Fruit fly (Drosophila melanogaster) whole organism, embryonic: ENCODE data around the gene Tsp29Fa.

Experiments used
- Atf3 ChIP-seq: fragments of 200-800 bp; sonication (Bioruptor generic); optimal IDR thresholded peaks from 3 replicates; lab custom pipeline; 2016; ENCODE audit warnings: missing biosample characterization, missing genetic modification characterization
- CG10267 ChIP-seq: fragments of 200-800 bp; sonication (Bioruptor generic); optimal IDR thresholded peaks from 2 replicates; lab custom pipeline; 2018; ENCODE audit warnings: missing biosample characterization, mild to moderate bottlenecking, missing genetic modification characterization, moderate library complexity
- CG11085 ChIP-seq: fragments of 200-800 bp; sonication (Bioruptor generic); IDR thresholded peaks from 2 replicates; pipeline ENCODE4 v1.3.6; 2022; ENCODE audit warnings: missing biosample characterization, missing genetic modification characterization
- CG11504 ChIP-seq: fragments of 200-800 bp; sonication (Bioruptor generic); optimal IDR thresholded peaks from 3 replicates; lab custom pipeline; 2019; ENCODE audit warnings: missing biosample characterization, mild to moderate bottlenecking, missing genetic modification characterization, moderate library complexity
- CG13424 ChIP-seq: fragments of 200-800 bp; sonication (Bioruptor generic); optimal IDR thresholded peaks from 2 replicates; lab custom pipeline; 2019; ENCODE audit warnings: missing biosample characterization, mild to moderate bottlenecking, missing genetic modification characterization, moderate library complexity
- CG14710 ChIP-seq: fragments of 200-800 bp; sonication (Bioruptor generic); optimal IDR thresholded peaks from 3 replicates; lab custom pipeline; 2019; ENCODE audit warnings: missing biosample characterization, mild to moderate bottlenecking, missing genetic modification characterization, moderate library complexity
- CG15514 ChIP-seq: fragments of 200-800 bp; sonication (Bioruptor generic); optimal IDR thresholded peaks from 3 replicates; lab custom pipeline; 2017; ENCODE audit warnings: missing biosample characterization, missing genetic modification characterization, mild to moderate bottlenecking, moderate library complexity, missing genetic modification reagents
- CG15601 ChIP-seq: fragments of 200-800 bp; sonication (Bioruptor generic); optimal IDR thresholded peaks from 3 replicates; lab custom pipeline; 2019; ENCODE audit warnings: missing biosample characterization, mild to moderate bottlenecking, missing genetic modification characterization, moderate library complexity
- CG17359 ChIP-seq: fragments of 200-800 bp; sonication (Bioruptor generic); optimal IDR thresholded peaks from 3 replicates; lab custom pipeline; 2018; ENCODE audit warnings: missing biosample characterization, mild to moderate bottlenecking, missing genetic modification characterization, moderate library complexity
- CG3065 ChIP-seq: fragments of 200-800 bp; sonication (Bioruptor generic); optimal IDR thresholded peaks from 2 replicates; lab custom pipeline; 2016; ENCODE audit warnings: missing biosample characterization, missing genetic modification characterization
- CG31224 ChIP-seq: fragments of 200-800 bp; sonication (Bioruptor generic); IDR thresholded peaks from 2 replicates; pipeline ENCODE4 v1.3.6; 2022; ENCODE audit warnings: missing biosample characterization, missing genetic modification characterization
- CG31388 ChIP-seq: fragments of 200-800 bp; sonication (Bioruptor generic); optimal IDR thresholded peaks from 2 replicates; lab custom pipeline; 2016; ENCODE audit warnings: missing biosample characterization, missing genetic modification characterization
- CG4617 ChIP-seq: fragments of 200-800 bp; sonication (Bioruptor generic); optimal IDR thresholded peaks from 3 replicates; lab custom pipeline; 2016; ENCODE audit warnings: missing biosample characterization, missing genetic modification characterization, borderline replicate concordance
- CG6175 ChIP-seq: fragments of 200-800 bp; sonication (Bioruptor generic); IDR thresholded peaks from 3 replicates; pipeline ENCODE4 v1.3.6; 2022; ENCODE audit warnings: missing biosample characterization, missing genetic modification characterization
- CG6683 ChIP-seq: fragments of 200-800 bp; sonication (Bioruptor generic); optimal IDR thresholded peaks from 2 replicates; lab custom pipeline; 2017; ENCODE audit warnings: missing biosample characterization, mild to moderate bottlenecking, missing genetic modification characterization, missing genetic modification reagents
- CG7271 ChIP-seq: fragments of 200-800 bp; sonication (Bioruptor generic); optimal IDR thresholded peaks from 2 replicates; lab custom pipeline; 2018; ENCODE audit warnings: missing biosample characterization, mild to moderate bottlenecking, missing genetic modification characterization, moderate library complexity
- CG7357 ChIP-seq: fragments of 200-800 bp; sonication (Bioruptor generic); IDR thresholded peaks from 3 replicates; pipeline ENCODE4 v1.3.6; 2022; ENCODE audit warnings: missing biosample characterization, missing genetic modification characterization
- CG7987 ChIP-seq: fragments of 200-800 bp; sonication (Bioruptor generic); optimal IDR thresholded peaks from 2 replicates; lab custom pipeline; 2018; ENCODE audit warnings: missing biosample characterization, mild to moderate bottlenecking, missing genetic modification characterization, moderate library complexity
- CG8290 ChIP-seq, 3 experiments: fragments of 200-800 bp; sonication (Bioruptor generic); optimal IDR thresholded peaks; 2 replicates each; lab custom pipeline; 2016 to 2019; ENCODE audit warnings: missing biosample characterization in 3 of 3, missing genetic modification characterization in 3 of 3, mild to moderate bottlenecking in 2 of 3, moderate library complexity in 1 of 3
- CG8765 ChIP-seq: fragments of 200-800 bp; sonication (Bioruptor generic); IDR thresholded peaks from 2 replicates; pipeline ENCODE4 v1.3.6; 2022; ENCODE audit warnings: missing biosample characterization, missing genetic modification characterization
- CG8924 ChIP-seq: fragments of 200-800 bp; optimal IDR thresholded peaks from 3 replicates; lab custom pipeline; 2019; ENCODE audit warnings: missing biosample characterization, mild to moderate bottlenecking, missing genetic modification characterization, moderate library complexity
- CG9727 ChIP-seq: fragments of 200-800 bp; sonication (Bioruptor generic); optimal IDR thresholded peaks from 3 replicates; lab custom pipeline; 2017; ENCODE audit warnings: missing biosample characterization, mild to moderate bottlenecking, missing genetic modification characterization
- Dip3 ChIP-seq: fragments of 200-800 bp; sonication (Bioruptor generic); optimal IDR thresholded peaks from 3 replicates; lab custom pipeline; 2016; ENCODE audit warnings: missing biosample characterization, missing genetic modification characterization
- Gsc ChIP-seq: fragments of 200-800 bp; sonication (Bioruptor generic); IDR thresholded peaks from 2 replicates; pipeline ENCODE4 v1.3.6; 2022; ENCODE audit warnings: missing biosample characterization, missing genetic modification characterization
- Hr39 ChIP-seq: fragments of >200 bp; optimal IDR thresholded peaks from 2 replicates; lab custom pipeline; 2017
- Lim3 ChIP-seq: fragments of 200-800 bp; sonication (Bioruptor generic); IDR thresholded peaks from 2 replicates; pipeline ENCODE4 v1.3.6; 2022; ENCODE audit warnings: missing biosample characterization, missing genetic modification characterization
- Neu2 ChIP-seq: fragments of 200-800 bp; sonication (Bioruptor generic); optimal IDR thresholded peaks from 3 replicates; lab custom pipeline; 2016; ENCODE audit warnings: missing biosample characterization, missing genetic modification characterization, borderline replicate concordance
- Spps ChIP-seq: fragments of 200-800 bp; sonication (Bioruptor generic); optimal IDR thresholded peaks from 2 replicates; lab custom pipeline; 2018; ENCODE audit warnings: missing biosample characterization, mild to moderate bottlenecking, missing genetic modification characterization
- Sry-β ChIP-seq: fragments of 200-800 bp; sonication (Bioruptor generic); optimal IDR thresholded peaks from 2 replicates; lab custom pipeline; 2018; ENCODE audit warnings: missing biosample characterization, mild to moderate bottlenecking, missing genetic modification characterization, moderate library complexity
- caup ChIP-seq: fragments of 200-800 bp; sonication (Bioruptor generic); optimal IDR thresholded peaks from 3 replicates; lab custom pipeline; 2017; ENCODE audit warnings: missing biosample characterization, mild to moderate bottlenecking, missing genetic modification characterization, moderate library complexity; ENCODE audit not compliant: severe bottlenecking
- cg ChIP-seq: fragments of 200-800 bp; sonication (Bioruptor generic); optimal IDR thresholded peaks from 3 replicates; lab custom pipeline; 2019; ENCODE audit warnings: missing biosample characterization, mild to moderate bottlenecking, missing genetic modification characterization, moderate library complexity
- chinmo ChIP-seq: fragments of 200-800 bp; sonication (Bioruptor generic); IDR thresholded peaks from 4 replicates; pipeline ENCODE4 v1.3.6; 2022; ENCODE audit warnings: missing biosample characterization, missing genetic modification characterization; ENCODE audit not compliant: partially characterized antibody
- danr ChIP-seq: fragments of 200-800 bp; sonication (Bioruptor generic); IDR thresholded peaks from 2 replicates; pipeline ENCODE4 v1.3.6; 2022; ENCODE audit warnings: missing biosample characterization, missing genetic modification characterization
- eve ChIP-seq, 2 experiments: fragments of >200 bp; optimal IDR thresholded peaks; 2 replicates each; lab custom pipeline; 2017; ENCODE audit warnings: missing biosample characterization in 2 of 2, missing genetic modification characterization in 2 of 2
- fru ChIP-seq: fragments of >200 bp; optimal IDR thresholded peaks from 2 replicates; lab custom pipeline; 2017
- gro ChIP-seq: fragments of 200-800 bp; sonication (Bioruptor generic); optimal IDR thresholded peaks from 2 replicates; lab custom pipeline; 2016; ENCODE audit warnings: missing biosample characterization, missing genetic modification characterization
- ind ChIP-seq: fragments of 200-800 bp; sonication (Bioruptor generic); optimal IDR thresholded peaks from 3 replicates; lab custom pipeline; 2016; ENCODE audit warnings: missing biosample characterization, missing genetic modification characterization
- lov ChIP-seq, 2 experiments: fragments of 200-800 bp in 1 of 2; fragments of >200 bp in 1 of 2; sonication (Bioruptor generic) in 1 of 2; IDR thresholded peaks in 1 of 2; optimal IDR thresholded peaks in 1 of 2; 2 replicates in 1 of 2; 3 replicates in 1 of 2; pipeline versions ENCODE4 v1.3.6 to Lab custom; 2017 to 2022; ENCODE audit warnings: missing biosample characterization in 1 of 2, missing genetic modification characterization in 1 of 2
- maf-S ChIP-seq: fragments of 200-800 bp; sonication (Bioruptor generic); optimal IDR thresholded peaks from 2 replicates; lab custom pipeline; 2016; ENCODE audit warnings: missing biosample characterization, missing genetic modification characterization
- pb ChIP-seq: fragments of 200-800 bp; sonication (Bioruptor generic); optimal IDR thresholded peaks from 3 replicates; lab custom pipeline; 2016; ENCODE audit warnings: missing biosample characterization, missing genetic modification characterization
- ro ChIP-seq: fragments of 200-800 bp; sonication (Bioruptor generic); IDR thresholded peaks from 2 replicates; pipeline ENCODE4 v1.3.6; 2022; ENCODE audit warnings: missing biosample characterization, missing genetic modification characterization
- sc ChIP-seq, 3 experiments: fragments of >200 bp in 2 of 3; fragments of 200-800 bp in 1 of 3; sonication (Bioruptor generic) in 1 of 3; optimal IDR thresholded peaks; 2 replicates in 2 of 3; 3 replicates in 1 of 3; lab custom pipeline; 2017; ENCODE audit warnings: mild to moderate bottlenecking in 1 of 3, missing biosample characterization in 1 of 3, missing genetic modification characterization in 1 of 3, missing genetic modification reagents in 1 of 3
- sisA ChIP-seq: fragments of 200-800 bp; sonication (Bioruptor generic); IDR thresholded peaks from 2 replicates; pipeline ENCODE4 v1.3.6; 2022; ENCODE audit warnings: missing biosample characterization, missing genetic modification characterization
- slou ChIP-seq: fragments of 200-800 bp; sonication (Bioruptor generic); optimal IDR thresholded peaks from 3 replicates; lab custom pipeline; 2016; ENCODE audit warnings: missing biosample characterization, missing genetic modification characterization
- sna ChIP-seq: fragments of 200-800 bp; sonication (Bioruptor generic); IDR thresholded peaks from 2 replicates; pipeline ENCODE4 v1.3.6; 2022; ENCODE audit warnings: missing biosample characterization, missing genetic modification characterization; ENCODE audit not compliant: partially characterized antibody
- trem ChIP-seq: fragments of 200-800 bp; optimal IDR thresholded peaks from 3 replicates; lab custom pipeline; 2019; ENCODE audit warnings: missing biosample characterization, mild to moderate bottlenecking, missing genetic modification characterization, moderate library complexity
- z ChIP-seq: fragments of 200-800 bp; sonication (Bioruptor generic); IDR thresholded peaks from 3 replicates; pipeline ENCODE4 v1.3.6; 2022; ENCODE audit warnings: missing biosample characterization, missing genetic modification characterization
- zf30C ChIP-seq: fragments of 200-800 bp; sonication (Bioruptor generic); optimal IDR thresholded peaks from 3 replicates; lab custom pipeline; 2018; ENCODE audit warnings: missing biosample characterization, mild to moderate bottlenecking, missing genetic modification characterization

Gene Tsp29Fa

DNA sequence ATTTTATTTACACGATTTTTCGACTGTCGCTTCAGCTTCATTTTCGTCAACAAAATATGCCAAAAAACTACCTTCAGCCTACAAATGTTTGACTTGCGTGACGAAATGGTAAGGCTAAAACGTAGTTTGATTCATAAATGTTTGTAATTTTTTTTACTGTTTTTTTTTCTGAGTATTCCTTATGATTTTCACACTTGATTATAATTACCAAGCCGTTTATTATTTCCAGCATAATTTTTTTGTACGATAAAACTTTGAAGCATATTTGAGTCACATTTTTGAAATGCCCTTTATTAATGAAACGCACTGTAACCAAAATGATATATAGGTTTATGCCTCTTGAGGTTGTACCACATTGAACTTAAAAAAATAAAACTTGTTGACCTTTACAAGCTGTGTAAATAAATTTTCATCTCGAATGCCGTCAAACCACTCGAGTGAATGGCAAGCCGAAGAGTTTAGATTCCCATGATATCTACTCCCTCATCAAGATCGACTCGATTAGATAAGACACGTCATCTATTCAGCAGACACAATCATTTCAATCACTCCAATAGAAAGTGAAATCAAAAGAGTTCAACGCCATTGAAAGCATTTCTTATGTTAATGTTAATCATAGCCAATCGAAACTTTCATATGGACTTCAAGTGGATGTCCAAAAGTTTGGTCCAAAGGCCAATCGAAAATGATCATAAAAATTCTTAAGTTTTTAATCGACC is 49.0 kb downstream of the Tsp29Fa start (continued):
- no peak for TF ChIP-seq Hr39 (lab: Kevin White, UChicago)
- TF ChIP-seq chinmo (GFP tag; lab: Robert Waterston, UW) = no peak
- TF ChIP-seq CG13424 (tag; lab: Kevin White, UChicago) = peak; percentile 65
- TF ChIP-seq CG15601 (tag; lab: Kevin White, UChicago) = no peak
- peak; percentile 27 for TF ChIP-seq pb
- no peak for TF ChIP-seq CG8765 (GFP tag; lab: Robert Waterston, UW)
- TF ChIP-seq CG8290 (GFP tag; optimal IDR thresholded peaks at IDR 0.05; lab: Kevin White, UChicago) = no peak
- no peak for TF ChIP-seq CG8290 (tag; optimal IDR thresholded peaks at IDR 0.05; lab: Kevin White, UChicago)
- no peak for TF ChIP-seq danr (GFP tag; lab: Robert Waterston, UW)
- TF ChIP-seq CG11085 (GFP tag; lab: Robert Waterston, UW) = no peak
- TF ChIP-seq CG7357 (GFP tag; lab: Robert Waterston, UW) = peak; percentile 42; the same call in 1 of the 3 replicates
- TF ChIP-seq ind (GFP tag; lab: Kevin White, UChicago) = peak; percentile 42
- no peak for TF ChIP-seq CG6175 (GFP tag; lab: Robert Waterston, UW)
- TF ChIP-seq CG14710 (tag; lab: Kevin White, UChicago) = peak; percentile 7
- no peak for TF ChIP-seq zf30C (GFP tag; lab: Kevin White, UChicago)
- no peak for TF ChIP-seq z
- TF ChIP-seq CG10267 (tag; lab: Kevin White, UChicago) = peak; percentile 34
- no peak for TF ChIP-seq Neu2
- peak; percentile 4 for TF ChIP-seq CG6683
- no peak for TF ChIP-seq CG7987
- no peak for TF ChIP-seq Gsc (GFP tag; lab: Robert Waterston, UW)
- TF ChIP-seq Spps = no peak
- no peak for TF ChIP-seq fru (lab: Kevin White, UChicago)
- TF ChIP-seq trem (tag; lab: Kevin White, UChicago) = no peak
- TF ChIP-seq CG17359 (tag; lab: Kevin White, UChicago) = peak; percentile 70
- peak; percentile 27 for TF ChIP-seq caup (GFP tag; lab: Kevin White, UChicago)
- peak in 1 of 2 experiments; percentile 57 for TF ChIP-seq eve (GFP tag; optimal IDR thresholded peaks at IDR 0.05; lab: Kevin White, UChicago)
- no peak for TF ChIP-seq Sry-β (GFP tag; lab: Kevin White, UChicago)
- no peak for TF ChIP-seq CG3065
- no peak for TF ChIP-seq CG31224 (GFP tag; lab: Robert Waterston, UW)
- TF ChIP-seq CG31388 (GFP tag; lab: Kevin White, UChicago) = no peak
- no peak for TF ChIP-seq CG4617
- TF ChIP-seq slou (GFP tag; lab: Kevin White, UChicago) = no peak
- TF ChIP-seq sna (GFP tag; lab: Robert Waterston, UW) = no peak
- TF ChIP-seq ro (GFP tag; lab: Robert Waterston, UW) = no peak
- no peak for TF ChIP-seq sc (optimal IDR thresholded peaks at IDR 0.05; lab: Kevin White, UChicago)
- no peak for TF ChIP-seq sc (GFP tag; optimal IDR thresholded peaks at IDR 0.05; lab: Kevin White, UChicago)
- no peak for TF ChIP-seq CG8924 (tag; lab: Kevin White, UChicago)
- peak; percentile 44 for TF ChIP-seq maf-S (GFP tag; lab: Kevin White, UChicago)
- no peak for TF ChIP-seq sisA
- TF ChIP-seq Dip3 (GFP tag; lab: Kevin White, UChicago) = no peak
- no peak for TF ChIP-seq cg (GFP tag; lab: Kevin White, UChicago)
- TF ChIP-seq gro (GFP tag; lab: Kevin White, UChicago) = peak; percentile 62
- peak; percentile 78 for TF ChIP-seq CG11504
- TF ChIP-seq CG9727 (GFP tag; lab: Kevin White, UChicago) = no peak
- TF ChIP-seq CG7271 (tag; lab: Kevin White, UChicago) = no peak
- peak; percentile 34 for TF ChIP-seq Atf3
- peak; percentile 7 for TF ChIP-seq CG15514 (GFP tag; lab: Kevin White, UChicago)
- TF ChIP-seq lov (optimal IDR thresholded peaks at IDR 0.05; lab: Kevin White, UChicago) = no peak
- no peak for TF ChIP-seq lov (GFP tag; IDR thresholded peaks at IDR 0.05; lab: Robert Waterston, UW)
- TF ChIP-seq Lim3 (GFP tag; lab: Robert Waterston, UW) = no peak
